Fruit fly (Drosophila melanogaster) whole organism: Measurements from ENCODE around the gene Hydr2.

Experiments used
- CG8478 ChIP-seq: fragments of >200 bp; optimal IDR thresholded peaks from 2 replicates; lab custom pipeline; 2018; ENCODE audit warnings: inconsistent platforms
- Dll ChIP-seq: fragments of >200 bp; optimal IDR thresholded peaks from 2 replicates; lab custom pipeline; 2017
- EcR ChIP-seq, 2 experiments: fragments of >200 bp; optimal IDR thresholded peaks; 2 replicates each; lab custom pipeline; 2017; ENCODE audit warnings: missing biosample characterization in 2 of 2, missing genetic modification characterization in 2 of 2, missing genetic modification reagents in 2 of 2
- pan ChIP-seq: fragments of >200 bp; optimal IDR thresholded peaks from 2 replicates; lab custom pipeline; 2017
- psq ChIP-seq: fragments of >200 bp; optimal IDR thresholded peaks from 2 replicates; lab custom pipeline; 2017
- usp ChIP-seq: fragments of >200 bp; optimal IDR thresholded peaks from 2 replicates; lab custom pipeline; 2017; ENCODE audit warnings: missing biosample characterization, missing genetic modification characterization, mixed read lengths

Gene Hydr2

DNA sequence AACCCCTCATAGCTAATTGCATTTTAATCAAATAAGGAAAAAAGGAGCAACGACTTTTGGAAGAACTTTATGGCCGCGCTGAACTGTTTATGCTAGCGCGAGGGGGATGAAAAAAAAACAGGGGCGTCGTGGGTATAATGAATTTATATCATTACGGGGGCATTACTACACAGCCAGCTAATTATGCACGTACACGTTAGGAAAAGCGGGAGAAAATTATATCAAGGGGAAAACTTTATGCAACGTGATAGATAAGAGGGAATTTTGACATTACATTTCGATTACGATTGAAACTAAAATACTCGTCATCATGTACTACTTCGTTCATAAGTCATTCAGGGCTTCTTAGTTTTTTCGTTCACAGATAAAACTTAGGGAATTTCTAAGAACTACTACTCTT is 35.1 kb upstream of the Hydr2 start, which contains the start of gene CG15403:
CG15403 (plus strand) TSS at position 301 of the 400 bp plus-strand sequence.
- no peak for TF ChIP-seq EcR (GFP tag; optimal IDR thresholded peaks at IDR 0.05; lab: Kevin White, UChicago)
- no peak for TF ChIP-seq pan (lab: Kevin White, UChicago)
- no peak for TF ChIP-seq Dll (lab: Kevin White, UChicago)
- no peak for TF ChIP-seq usp
- no peak for TF ChIP-seq CG8478 (lab: Kevin White, UChicago)

DNA sequence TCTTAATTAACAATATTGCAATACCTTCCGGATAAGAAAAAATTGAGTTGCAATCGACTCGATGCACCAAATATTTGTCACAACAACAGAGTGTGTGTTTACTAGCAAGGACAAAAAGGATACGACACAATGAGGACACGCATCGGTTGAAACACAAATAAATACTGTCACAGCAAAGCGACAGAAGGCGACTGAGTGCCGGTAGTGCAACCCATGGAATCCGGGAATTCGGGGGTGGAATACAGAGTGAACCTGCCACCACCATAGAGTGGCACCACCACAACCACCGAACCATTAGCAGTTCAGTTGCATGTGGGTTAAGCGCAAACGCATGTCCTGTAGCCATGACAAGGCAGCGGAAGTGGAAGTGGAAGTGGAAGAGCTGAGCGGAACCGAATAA is 33.0 kb upstream of the Hydr2 start:
- TF ChIP-seq CG8478 (lab: Kevin White, UChicago) = no peak
- TF ChIP-seq psq (lab: Kevin White, UChicago) = no peak
- no peak for TF ChIP-seq Dll (lab: Kevin White, UChicago)
- TF ChIP-seq pan (lab: Kevin White, UChicago) = no peak
- no peak for TF ChIP-seq EcR (GFP tag; optimal IDR thresholded peaks at IDR 0.05; lab: Kevin White, UChicago)
- no peak for TF ChIP-seq usp

DNA sequence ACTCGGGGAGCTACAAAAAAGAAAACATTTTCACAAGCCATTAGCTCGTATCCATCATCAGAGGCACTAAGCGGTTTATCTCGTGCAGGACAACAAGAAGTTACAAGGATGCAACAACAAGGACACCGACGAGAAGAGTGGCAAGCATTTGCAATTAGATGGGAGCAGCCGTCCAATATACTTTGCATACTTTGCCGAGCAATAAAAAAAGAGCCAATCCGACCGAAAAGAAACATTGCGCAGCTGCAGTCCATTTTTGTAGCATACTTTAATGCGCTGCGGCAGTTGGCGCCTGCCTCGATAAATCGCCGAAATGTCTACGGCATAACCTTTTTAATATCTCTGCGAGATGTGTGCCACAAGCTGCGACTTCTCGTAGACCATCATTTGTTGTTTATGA is 31.8 kb upstream of the Hydr2 start:
- TF ChIP-seq EcR (GFP tag; optimal IDR thresholded peaks at IDR 0.05; lab: Kevin White, UChicago) (no peak), CG8478 (lab: Kevin White, UChicago) (no peak), pan (lab: Kevin White, UChicago) (no peak), psq (lab: Kevin White, UChicago) (no peak), Dll (lab: Kevin White, UChicago) (no peak), usp (no peak)

DNA sequence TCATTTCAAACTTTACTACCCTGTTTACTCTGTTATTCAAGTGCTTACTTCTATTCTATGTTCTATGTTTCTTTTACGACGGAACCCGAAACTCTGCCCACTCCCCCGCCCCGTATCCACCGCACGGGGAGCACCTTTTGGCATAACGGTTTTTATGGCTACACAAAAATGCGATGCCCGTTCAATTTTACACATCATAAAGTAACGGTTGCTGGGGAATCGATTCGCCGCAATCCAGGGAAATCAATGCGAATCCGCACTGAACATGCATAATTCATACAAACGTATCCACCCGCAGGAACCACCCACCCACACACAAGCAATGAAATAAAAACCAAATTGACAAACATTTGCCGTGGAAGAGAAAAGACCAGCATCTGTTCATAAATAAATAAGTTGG is 19.5 kb upstream of the Hydr2 start:
- TF ChIP-seq psq (lab: Kevin White, UChicago) = no peak
- no peak for TF ChIP-seq CG8478 (lab: Kevin White, UChicago)
- TF ChIP-seq EcR (GFP tag; optimal IDR thresholded peaks at IDR 0.05; lab: Kevin White, UChicago) = no peak
- TF ChIP-seq pan (lab: Kevin White, UChicago) = no peak
- no peak for TF ChIP-seq usp
- no peak for TF ChIP-seq Dll (lab: Kevin White, UChicago)

DNA sequence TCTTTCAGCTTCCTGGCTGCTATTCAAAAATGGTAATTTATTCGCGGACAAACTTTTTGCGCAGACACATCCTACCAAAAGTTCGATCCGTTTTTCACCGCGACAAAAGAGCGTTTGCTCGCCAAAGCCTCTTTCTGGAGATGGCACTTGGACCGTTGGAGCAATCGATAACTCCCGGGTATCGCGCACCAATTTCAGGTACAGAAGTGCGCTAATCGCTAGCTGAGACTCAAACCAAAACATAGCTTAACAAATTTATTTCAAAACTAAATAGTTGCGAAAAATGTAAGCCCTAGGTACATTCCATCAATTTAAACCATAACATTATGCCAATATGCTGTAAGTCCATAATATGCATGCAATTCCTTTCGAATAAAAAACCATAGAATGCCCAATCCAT is 18.7 kb upstream of the Hydr2 start, which contains the start of gene toc:
toc (minus strand) TSS at position 78 of the 400 bp plus-strand sequence.
- TF ChIP-seq usp (no peak), pan (lab: Kevin White, UChicago) (no peak), psq (lab: Kevin White, UChicago) (no peak), Dll (lab: Kevin White, UChicago) (no peak), CG8478 (lab: Kevin White, UChicago) (no peak), EcR (GFP tag; optimal IDR thresholded peaks at IDR 0.05; lab: Kevin White, UChicago) (no peak)

DNA sequence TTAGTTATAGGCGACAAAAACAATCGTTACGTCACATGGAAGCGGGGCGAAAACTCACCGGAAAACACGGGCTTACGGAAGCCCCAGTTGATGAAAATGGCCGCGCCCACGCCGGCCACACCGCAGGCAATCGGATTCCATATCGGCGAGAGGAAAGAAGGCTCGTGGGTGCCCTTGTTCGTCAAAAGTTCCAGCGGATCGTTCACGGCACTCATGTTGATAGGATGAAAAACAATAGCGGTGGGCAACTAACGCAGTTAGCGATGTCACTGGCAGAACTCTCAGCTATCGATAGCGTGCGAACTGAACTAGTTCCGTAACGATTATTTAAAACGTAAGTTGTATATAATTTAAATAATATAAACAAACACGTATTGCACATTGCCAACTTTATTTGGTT is 18.0 kb upstream of the Hydr2 start, which contains the start of gene ND-B14.5B:
ND-B14.5B (minus strand) TSS at position 379 of the 400 bp plus-strand sequence.
- TF ChIP-seq CG8478 (lab: Kevin White, UChicago) (no peak), psq (lab: Kevin White, UChicago) (no peak), usp (no peak), EcR (GFP tag; optimal IDR thresholded peaks at IDR 0.05; lab: Kevin White, UChicago) (no peak), pan (lab: Kevin White, UChicago) (no peak), Dll (lab: Kevin White, UChicago) (no peak)

DNA sequence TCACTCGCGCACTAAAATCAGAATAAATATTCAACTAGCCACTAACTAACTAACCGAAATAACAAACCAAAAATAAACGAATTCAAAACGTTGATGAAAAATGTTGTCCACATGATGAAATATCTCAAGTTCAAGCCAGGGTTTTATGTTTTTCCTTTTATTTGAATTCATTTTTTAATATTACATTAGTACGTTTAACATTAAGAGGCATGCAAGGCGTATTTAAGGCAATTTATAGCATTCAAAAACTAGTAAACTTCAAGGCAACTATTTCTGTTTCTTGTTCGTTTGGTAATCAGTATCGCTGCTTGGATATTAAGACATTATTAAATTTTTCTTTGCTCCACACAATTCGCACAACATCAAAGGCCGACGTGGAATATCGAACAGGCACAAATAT is 17.5 kb upstream of the Hydr2 start:
- TF ChIP-seq usp = no peak
- TF ChIP-seq CG8478 (lab: Kevin White, UChicago) = no peak
- no peak for TF ChIP-seq psq (lab: Kevin White, UChicago)
- no peak for TF ChIP-seq pan (lab: Kevin White, UChicago)
- TF ChIP-seq EcR (GFP tag; optimal IDR thresholded peaks at IDR 0.05; lab: Kevin White, UChicago) = no peak
- TF ChIP-seq Dll (lab: Kevin White, UChicago) = no peak

DNA sequence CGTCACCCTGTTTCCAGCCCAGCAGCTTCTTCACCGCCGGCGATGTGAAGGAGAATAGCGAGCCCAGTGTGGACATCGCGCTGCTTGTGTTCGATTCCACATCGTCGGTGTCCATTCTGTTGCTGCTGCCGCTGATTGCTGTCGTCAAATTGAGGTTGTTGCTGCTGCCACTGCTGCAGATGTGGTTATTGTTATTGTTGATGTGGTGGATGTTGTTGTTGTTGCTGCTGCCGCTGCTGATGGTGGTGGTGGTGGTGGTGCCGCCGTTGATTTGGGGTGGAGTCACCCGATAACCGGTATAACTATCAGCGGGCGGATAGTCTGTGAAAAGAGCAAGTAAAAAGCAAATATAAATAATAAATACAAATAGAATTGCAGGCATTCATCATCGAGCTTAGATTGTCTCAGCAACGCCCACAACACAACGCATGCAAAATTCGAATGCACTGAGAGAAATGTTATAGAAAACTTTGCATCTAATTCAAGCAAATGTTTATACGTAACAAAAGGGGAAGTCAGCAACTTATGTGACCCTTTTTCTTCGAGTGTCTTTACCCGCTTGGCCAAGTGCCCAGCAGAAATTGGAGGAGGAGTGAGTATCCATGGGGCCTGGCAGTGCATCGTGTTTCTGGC is 14.4 kb upstream of the Hydr2 start:
- TF ChIP-seq Dll (lab: Kevin White, UChicago) = no peak
- TF ChIP-seq usp = no peak
- TF ChIP-seq psq (lab: Kevin White, UChicago) = no peak
- TF ChIP-seq EcR (GFP tag; optimal IDR thresholded peaks at IDR 0.05; lab: Kevin White, UChicago) = no peak
- no peak for TF ChIP-seq CG8478 (lab: Kevin White, UChicago)
- TF ChIP-seq pan (lab: Kevin White, UChicago) = no peak

DNA sequence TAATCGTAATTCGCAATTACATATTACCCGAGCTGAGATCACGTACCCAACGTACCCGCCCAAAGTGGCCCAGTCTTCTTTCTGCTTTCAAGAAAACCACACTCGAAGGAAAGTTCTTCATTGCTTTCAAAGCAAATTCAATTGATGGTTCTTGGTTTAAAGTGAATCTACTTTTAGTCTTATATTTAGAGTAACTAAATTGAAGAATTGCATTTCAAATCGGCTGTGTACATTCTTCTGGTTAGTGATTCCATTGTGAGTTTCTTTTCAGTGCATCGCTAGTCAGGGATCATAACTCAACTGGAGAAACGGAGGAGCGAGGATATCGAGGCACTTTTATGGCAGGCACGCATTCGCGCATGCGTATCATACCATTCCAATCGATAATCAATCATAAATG is 11.8 kb upstream of the Hydr2 start:
- TF ChIP-seq EcR (GFP tag; optimal IDR thresholded peaks at IDR 0.05; lab: Kevin White, UChicago) (no peak), CG8478 (lab: Kevin White, UChicago) (no peak), usp (no peak), pan (lab: Kevin White, UChicago) (no peak), psq (lab: Kevin White, UChicago) (no peak), Dll (lab: Kevin White, UChicago) (no peak)

DNA sequence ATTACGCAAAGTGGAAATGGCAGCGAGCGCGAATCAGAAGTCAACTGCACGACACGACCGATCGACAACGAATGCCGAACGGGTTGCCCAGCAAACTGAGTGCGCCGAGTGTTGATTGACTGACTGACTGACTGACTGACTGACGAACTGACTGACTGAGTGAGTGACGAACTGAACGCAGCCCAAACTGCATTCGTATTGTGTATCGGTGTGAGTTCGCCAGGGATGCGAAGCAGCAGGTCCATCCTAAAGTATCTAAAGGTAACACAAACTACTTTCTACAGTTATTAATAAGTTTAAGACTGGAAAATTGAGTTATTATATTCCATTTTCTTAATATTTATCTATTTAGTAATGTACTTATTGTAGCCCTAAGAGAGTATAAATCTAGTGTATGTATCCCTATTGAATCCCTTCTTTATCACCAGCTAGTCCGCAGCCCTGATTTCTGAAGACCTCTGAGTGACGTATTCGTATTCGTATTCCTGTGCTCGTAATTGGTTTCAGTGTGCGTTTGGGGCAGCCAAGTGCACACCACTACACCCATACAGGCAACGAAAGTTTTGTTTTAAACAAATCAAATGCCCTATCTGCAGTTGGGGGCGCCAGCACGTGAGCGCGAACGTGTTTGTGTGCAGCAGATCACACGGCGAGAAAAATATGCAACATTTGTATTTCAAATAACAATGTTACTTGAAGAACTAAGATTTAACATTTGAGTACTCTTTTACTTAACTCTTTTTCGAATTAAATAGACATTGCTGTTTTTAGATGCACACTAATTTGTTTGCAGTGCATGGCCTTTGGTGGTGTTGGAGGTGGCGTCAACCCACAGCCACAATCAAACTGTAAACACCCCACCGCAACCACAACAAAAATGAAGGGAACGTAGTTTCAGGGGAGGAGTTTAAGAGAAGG is 10.5 kb upstream of the Hydr2 start:
- TF ChIP-seq EcR (GFP tag; optimal IDR thresholded peaks at IDR 0.05; lab: Kevin White, UChicago) (no peak), usp (no peak), psq (lab: Kevin White, UChicago) (no peak), Dll (lab: Kevin White, UChicago) (no peak), CG8478 (lab: Kevin White, UChicago) (no peak), pan (lab: Kevin White, UChicago) (no peak)

DNA sequence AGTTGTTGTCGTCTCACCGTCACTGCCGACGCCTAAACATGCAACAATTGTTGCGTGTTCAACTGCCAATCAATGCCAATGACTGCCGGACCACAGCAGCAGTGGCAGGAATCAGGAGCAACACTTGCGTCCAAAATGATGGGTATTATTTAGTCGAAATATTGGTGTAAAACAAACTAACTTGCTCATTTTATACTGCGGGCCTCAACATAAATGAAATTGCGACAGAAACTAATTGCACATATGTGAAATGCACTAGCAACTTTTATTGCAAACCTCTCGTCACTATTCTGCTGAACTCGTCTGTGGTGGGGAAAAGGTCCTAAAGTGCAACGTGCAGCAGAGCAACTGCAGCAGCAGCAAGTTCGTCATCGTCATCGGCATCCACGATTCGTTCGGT is 8.7 kb upstream of the Hydr2 start:
- TF ChIP-seq EcR (GFP tag; optimal IDR thresholded peaks at IDR 0.05; lab: Kevin White, UChicago) (no peak), Dll (lab: Kevin White, UChicago) (no peak), pan (lab: Kevin White, UChicago) (no peak), CG8478 (lab: Kevin White, UChicago) (no peak), usp (no peak), psq (lab: Kevin White, UChicago) (no peak)
